Fruit fly (Drosophila melanogaster) whole organism, embryonic: Measurements from ENCODE around the gene Srp19.

ENCODE experiments used
- Atf6 ChIP-seq: fragments of 200-800 bp; sonication (Bioruptor generic); IDR thresholded peaks from 2 replicates; pipeline ENCODE4 v1.3.6; 2022; ENCODE audit warnings: missing biosample characterization, missing genetic modification characterization
- B-H1 ChIP-seq: fragments of 200-800 bp; sonication (Bioruptor generic); IDR thresholded peaks from 3 replicates; pipeline ENCODE4 v1.3.6; 2022; ENCODE audit warnings: missing biosample characterization, missing genetic modification characterization
- CG10959 ChIP-seq: fragments of 200-800 bp; sonication (Bioruptor generic); IDR thresholded peaks from 2 replicates; pipeline ENCODE4 v1.3.6; 2022; ENCODE audit warnings: missing biosample characterization, missing genetic modification characterization
- CG10979 ChIP-seq: fragments of 200-800 bp; sonication (Bioruptor generic); optimal IDR thresholded peaks from 2 replicates; lab custom pipeline; 2018; ENCODE audit warnings: missing biosample characterization, mild to moderate bottlenecking, missing genetic modification characterization, moderate library complexity
- CG11085 ChIP-seq: fragments of 200-800 bp; sonication (Bioruptor generic); IDR thresholded peaks from 2 replicates; pipeline ENCODE4 v1.3.6; 2022; ENCODE audit warnings: missing biosample characterization, missing genetic modification characterization
- CG11398 ChIP-seq: fragments of 200-800 bp; sonication (Bioruptor generic); optimal IDR thresholded peaks from 2 replicates; lab custom pipeline; 2016; ENCODE audit warnings: missing biosample characterization, missing genetic modification characterization
- CG11456 ChIP-seq: fragments of 200-800 bp; sonication (Bioruptor generic); IDR thresholded peaks from 3 replicates; pipeline ENCODE4 v1.3.6; 2022; ENCODE audit warnings: missing biosample characterization, missing genetic modification characterization
- CG14014 ChIP-seq: fragments of 200-800 bp; sonication (Bioruptor generic); IDR thresholded peaks from 2 replicates; pipeline ENCODE4 v1.3.6; 2022; ENCODE audit warnings: missing biosample characterization, missing genetic modification characterization
- CG14860 ChIP-seq: fragments of 200-800 bp; sonication (Bioruptor generic); IDR thresholded peaks from 3 replicates; pipeline ENCODE4 v1.3.6; 2022; ENCODE audit warnings: missing biosample characterization, missing genetic modification characterization; ENCODE audit not compliant: partially characterized antibody
- CG16815 ChIP-seq: fragments of 200-800 bp; sonication (Bioruptor generic); optimal IDR thresholded peaks from 3 replicates; lab custom pipeline; 2017; ENCODE audit warnings: missing biosample characterization, mild to moderate bottlenecking, missing genetic modification characterization
- CG1832 ChIP-seq: fragments of 200-800 bp; sonication (Bioruptor generic); optimal IDR thresholded peaks from 2 replicates; lab custom pipeline; 2017; ENCODE audit warnings: missing biosample characterization, mild to moderate bottlenecking, missing genetic modification characterization, inconsistent platforms
- CG2116 ChIP-seq: fragments of 200-800 bp; sonication (Bioruptor generic); optimal IDR thresholded peaks from 3 replicates; lab custom pipeline; 2018; ENCODE audit warnings: missing biosample characterization, mild to moderate bottlenecking, missing genetic modification characterization
- CG2199 ChIP-seq: fragments of 200-800 bp; sonication (Bioruptor generic); IDR thresholded peaks from 3 replicates; pipeline ENCODE4 v1.3.6; 2022; ENCODE audit warnings: missing biosample characterization, missing genetic modification characterization
- CG2875 ChIP-seq: fragments of 200-800 bp; sonication (Bioruptor generic); optimal IDR thresholded peaks from 2 replicates; lab custom pipeline; 2017; ENCODE audit warnings: missing biosample characterization, mild to moderate bottlenecking, missing genetic modification characterization, missing genetic modification reagents
- CG30431 ChIP-seq: fragments of 200-800 bp; sonication (Bioruptor generic); optimal IDR thresholded peaks from 2 replicates; lab custom pipeline; 2017; ENCODE audit warnings: missing biosample characterization, missing genetic modification characterization
- CG3281 ChIP-seq: fragments of 200-800 bp; sonication (Bioruptor generic); optimal IDR thresholded peaks from 3 replicates; lab custom pipeline; 2017; ENCODE audit warnings: missing biosample characterization, mild to moderate bottlenecking, missing genetic modification characterization
- CG4730 ChIP-seq: fragments of 200-800 bp; sonication (Bioruptor generic); IDR thresholded peaks from 2 replicates; pipeline ENCODE4 v1.3.6; 2022; ENCODE audit warnings: missing biosample characterization, missing genetic modification characterization
- CG5180 ChIP-seq: fragments of 200-800 bp; sonication (Bioruptor generic); optimal IDR thresholded peaks from 3 replicates; lab custom pipeline; 2017; ENCODE audit warnings: missing biosample characterization, missing genetic modification characterization, mild to moderate bottlenecking, moderate library complexity, missing genetic modification reagents
- CG9932 ChIP-seq: fragments of 200-800 bp; sonication (Bioruptor generic); IDR thresholded peaks from 2 replicates; pipeline ENCODE4 v1.3.6; 2022; ENCODE audit warnings: missing biosample characterization, missing genetic modification characterization
- D19A ChIP-seq: fragments of 200-800 bp; optimal IDR thresholded peaks from 3 replicates; lab custom pipeline; 2019; ENCODE audit warnings: missing biosample characterization, mild to moderate bottlenecking, missing genetic modification characterization, moderate library complexity
- E2f2 ChIP-seq: fragments of 200-800 bp; sonication (Bioruptor generic); IDR thresholded peaks from 2 replicates; pipeline ENCODE4 v1.3.6; 2022; ENCODE audit warnings: missing biosample characterization, missing genetic modification characterization
- HLH54F ChIP-seq: fragments of 200-800 bp; sonication (Bioruptor generic); optimal IDR thresholded peaks from 3 replicates; lab custom pipeline; 2016; ENCODE audit warnings: missing biosample characterization, missing genetic modification characterization
- HmgZ ChIP-seq: fragments of 200-800 bp; sonication (Bioruptor generic); optimal IDR thresholded peaks from 2 replicates; lab custom pipeline; 2018; ENCODE audit warnings: missing biosample characterization, mild to moderate bottlenecking, missing genetic modification characterization
- Max ChIP-seq: fragments of 200-800 bp; sonication (Bioruptor generic); optimal IDR thresholded peaks from 2 replicates; lab custom pipeline; 2016; ENCODE audit warnings: missing biosample characterization, mild to moderate bottlenecking, missing genetic modification characterization
- Med ChIP-seq: fragments of 200-800 bp; sonication (Bioruptor generic); peaks from one replicate; lab custom pipeline; 2016; ENCODE audit warnings: missing biosample characterization, missing genetic modification characterization, mild to moderate bottlenecking, inconsistent platforms, moderate library complexity
- NC2α ChIP-seq: fragments of 200-800 bp; sonication (Bioruptor generic); optimal IDR thresholded peaks from 2 replicates; lab custom pipeline; 2016; ENCODE audit warnings: missing biosample characterization, missing genetic modification characterization
- NFAT ChIP-seq: fragments of 200-800 bp; sonication (Bioruptor generic); IDR thresholded peaks from 2 replicates; pipeline ENCODE4 v1.3.6; 2022; ENCODE audit warnings: missing biosample characterization, missing genetic modification characterization
- Sry-β ChIP-seq: fragments of 200-800 bp; sonication (Bioruptor generic); optimal IDR thresholded peaks from 2 replicates; lab custom pipeline; 2018; ENCODE audit warnings: missing biosample characterization, mild to moderate bottlenecking, missing genetic modification characterization, moderate library complexity
- Xbp1 ChIP-seq: fragments of 200-800 bp; sonication (Bioruptor generic); optimal IDR thresholded peaks from 3 replicates; lab custom pipeline; 2016; ENCODE audit warnings: missing biosample characterization, mild to moderate bottlenecking, missing genetic modification characterization
- YL-1 ChIP-seq: fragments of 200-800 bp; sonication (Bioruptor generic); optimal IDR thresholded peaks from 3 replicates; lab custom pipeline; 2017; ENCODE audit warnings: missing biosample characterization, mild to moderate bottlenecking, missing genetic modification characterization
- az2 ChIP-seq: fragments of 200-800 bp; sonication (Bioruptor generic); optimal IDR thresholded peaks from 3 replicates; lab custom pipeline; 2016; ENCODE audit warnings: missing biosample characterization, missing genetic modification characterization
- btn ChIP-seq: fragments of 200-800 bp; sonication (Bioruptor generic); optimal IDR thresholded peaks from 2 replicates; lab custom pipeline; 2016; ENCODE audit warnings: missing biosample characterization, missing genetic modification characterization
- croc ChIP-seq: fragments of 200-800 bp; sonication (Bioruptor generic); conservative IDR thresholded peaks from 3 replicates; pipeline ENCODE4 v1.3.6; 2022; ENCODE audit warnings: missing biosample characterization, missing genetic modification characterization
- dysf ChIP-seq: fragments of 200-800 bp; sonication (Bioruptor generic); IDR thresholded peaks from 3 replicates; pipeline ENCODE4 v1.3.6; 2022; ENCODE audit warnings: missing biosample characterization, missing genetic modification characterization
- fd3F ChIP-seq: fragments of 200-800 bp; sonication (Bioruptor generic); optimal IDR thresholded peaks from 2 replicates; lab custom pipeline; 2018; ENCODE audit warnings: missing biosample characterization, mild to moderate bottlenecking, missing genetic modification characterization, moderate library complexity
- gcm ChIP-seq: fragments of 200-800 bp; sonication (Bioruptor generic); optimal IDR thresholded peaks from 2 replicates; lab custom pipeline; 2019; ENCODE audit warnings: missing biosample characterization, mild to moderate bottlenecking, missing genetic modification characterization, moderate library complexity
- lab ChIP-seq: fragments of 200-800 bp; sonication (Bioruptor generic); optimal IDR thresholded peaks from 3 replicates; lab custom pipeline; 2017; ENCODE audit warnings: missing biosample characterization, missing genetic modification characterization, mild to moderate bottlenecking, moderate library complexity, missing genetic modification reagents
- lola ChIP-seq, 3 experiments: fragments of >200 bp in 2 of 3; fragments of 200-800 bp in 1 of 3; sonication (Bioruptor generic) in 1 of 3; optimal IDR thresholded peaks; 2 replicates each; lab custom pipeline; 2017 to 2019; ENCODE audit warnings: missing biosample characterization in 3 of 3, missing genetic modification characterization in 3 of 3, mild to moderate bottlenecking in 1 of 3, moderate library complexity in 1 of 3
- luna ChIP-seq: fragments of 200-800 bp; sonication (Bioruptor generic); optimal IDR thresholded peaks from 2 replicates; lab custom pipeline; 2016; ENCODE audit warnings: missing biosample characterization, missing genetic modification characterization
- mld ChIP-seq: fragments of 200-800 bp; sonication (Bioruptor generic); IDR thresholded peaks from 3 replicates; pipeline ENCODE4 v1.3.6; 2022; ENCODE audit warnings: missing biosample characterization, missing genetic modification characterization; ENCODE audit not compliant: partially characterized antibody
- nom ChIP-seq: fragments of 200-800 bp; sonication (Bioruptor generic); optimal IDR thresholded peaks from 2 replicates; lab custom pipeline; 2017; ENCODE audit warnings: missing biosample characterization, missing genetic modification characterization, mild to moderate bottlenecking, moderate library complexity, missing genetic modification reagents
- odd ChIP-seq: fragments of 200-800 bp; sonication (Bioruptor generic); optimal IDR thresholded peaks from 2 replicates; lab custom pipeline; 2017; ENCODE audit warnings: missing biosample characterization, mild to moderate bottlenecking, missing genetic modification characterization
- prd ChIP-seq, 3 experiments: fragments of >200 bp in 2 of 3; fragments of 200-800 bp in 1 of 3; sonication (Bioruptor generic) in 1 of 3; optimal IDR thresholded peaks in 2 of 3; IDR thresholded peaks in 1 of 3; 2 replicates in 2 of 3; 3 replicates in 1 of 3; pipeline versions ENCODE4 v1.3.6 to Lab custom; 2017 to 2022; ENCODE audit warnings: missing biosample characterization in 1 of 3, missing genetic modification characterization in 1 of 3
- run ChIP-seq: fragments of 200-800 bp; sonication (Bioruptor generic); optimal IDR thresholded peaks from 3 replicates; lab custom pipeline; 2018; ENCODE audit warnings: missing biosample characterization, mild to moderate bottlenecking, missing genetic modification characterization
- tap ChIP-seq: fragments of 200-800 bp; optimal IDR thresholded peaks from 3 replicates; lab custom pipeline; 2019; ENCODE audit warnings: missing biosample characterization, mild to moderate bottlenecking, missing genetic modification characterization, moderate library complexity
- tio ChIP-seq: fragments of 200-800 bp; sonication (Bioruptor generic); optimal IDR thresholded peaks from 2 replicates; lab custom pipeline; 2017; ENCODE audit warnings: missing biosample characterization, missing genetic modification characterization, inconsistent platforms
- tup ChIP-seq: fragments of 200-800 bp; sonication (Bioruptor generic); optimal IDR thresholded peaks from 2 replicates; lab custom pipeline; 2016; ENCODE audit warnings: missing biosample characterization, mild to moderate bottlenecking, missing genetic modification characterization, moderate library complexity
- zf30C ChIP-seq: fragments of 200-800 bp; sonication (Bioruptor generic); optimal IDR thresholded peaks from 3 replicates; lab custom pipeline; 2018; ENCODE audit warnings: missing biosample characterization, mild to moderate bottlenecking, missing genetic modification characterization

The Srp19 gene

dm6 chr3L:7356386-7357117 lies 8.7 kb upstream of the Srp19 start, which contains the start of gene CTCF (continued):
- TF ChIP-seq zf30C (GFP tag; lab: Kevin White, UChicago) (no peak), tio (GFP tag; lab: Kevin White, UChicago) (no peak), fd3F (GFP tag; lab: Kevin White, UChicago) (peak; percentile 4), Sry-β (GFP tag; lab: Kevin White, UChicago) (peak; percentile 30), CG11456 (GFP tag; lab: Robert Waterston, UW) (peak; percentile 73; the same call in 2 of the 3 replicates), prd (optimal IDR thresholded peaks at IDR 0.05; lab: Kevin White, UChicago) (no peak), prd (GFP tag; IDR thresholded peaks at IDR 0.05; lab: Robert Waterston, UW) (peak; percentile 80), Max (GFP tag; lab: Kevin White, UChicago) (peak; percentile 73), CG16815 (GFP tag; lab: Kevin White, UChicago) (no peak), CG2199 (GFP tag; lab: Robert Waterston, UW) (no peak), Xbp1 (GFP tag; lab: Kevin White, UChicago) (peak; percentile 57), CG3281 (GFP tag; lab: Kevin White, UChicago) (no peak), CG10959 (GFP tag; lab: Robert Waterston, UW) (no peak), NC2α (GFP tag; lab: Kevin White, UChicago) (peak; percentile 43), luna (GFP tag; lab: Kevin White, UChicago) (no peak), az2 (GFP tag; lab: Kevin White, UChicago) (peak; percentile 31), CG2875 (peak; percentile 12), CG4730 (no peak; the same call in 1 of the 2 replicates), dysf (GFP tag; lab: Robert Waterston, UW) (peak; percentile 67; the same call in 2 of the 3 replicates), CG14014 (0 out of 2 replicates have a peak, but pooled peaks have one; percentile 6), NFAT (GFP tag; lab: Robert Waterston, UW) (peak; percentile 66), HmgZ (tag; lab: Kevin White, UChicago) (peak; percentile 24), D19A (peak; percentile 41), CG9932 (GFP tag; lab: Robert Waterston, UW) (peak; percentile 43), Med (GFP tag; lab: Kevin White, UChicago) (peak; percentile 88), lola (GFP tag; optimal IDR thresholded peaks at IDR 0.05; lab: Kevin White, UChicago) (peak in 1 of 3 experiments; percentile 16), tap (tag; lab: Kevin White, UChicago) (peak; percentile 12), mld (GFP tag; lab: Robert Waterston, UW) (peak; percentile 70; the same call in 2 of the 3 replicates), CG5180 (GFP tag; lab: Kevin White, UChicago) (no peak), lab (peak; percentile 9), E2f2 (GFP tag; lab: Robert Waterston, UW) (no peak; the same call in none of the 2 replicates), HLH54F (GFP tag; lab: Kevin White, UChicago) (peak; percentile 20), CG1832 (no peak), CG11085 (GFP tag; lab: Robert Waterston, UW) (no peak), CG2116 (peak; percentile 73), run (no peak), croc (GFP tag; lab: Robert Waterston, UW) (peak; percentile 55; the same call in 2 of the 3 replicates), nom (no peak), btn (GFP tag; lab: Kevin White, UChicago) (no peak), tup (GFP tag; lab: Kevin White, UChicago) (no peak), CG30431 (GFP tag; lab: Kevin White, UChicago) (peak; percentile 24), Atf6 (GFP tag; lab: Robert Waterston, UW) (no peak), B-H1 (GFP tag; lab: Robert Waterston, UW) (no peak), CG11398 (GFP tag; lab: Kevin White, UChicago) (peak; percentile 3), CG10979 (tag; lab: Kevin White, UChicago) (peak; percentile 40), odd (no peak), gcm (peak; percentile 35), CG14860 (GFP tag; lab: Robert Waterston, UW) (peak; percentile 65), YL-1 (GFP tag; lab: Kevin White, UChicago) (peak; percentile 87)
